Worm (Caenorhabditis elegans) whole organism, L4/young adult: ENCODE data around the gene C07E3.10.

Experiments
- W03F9.2 ChIP-seq: fragments of 150-350 bp; optimal IDR thresholded peaks from 2 replicates; lab custom pipeline; 2014; ENCODE audit warnings: missing biosample characterization, missing genetic modification characterization
- dao-5 ChIP-seq: sonication (generic microtip); optimal IDR thresholded peaks from 2 replicates; lab custom pipeline; 2016; ENCODE audit warnings: missing genotype, missing genetic modification characterization, moderate library complexity, missing compliant biosample characterization

DNA sequence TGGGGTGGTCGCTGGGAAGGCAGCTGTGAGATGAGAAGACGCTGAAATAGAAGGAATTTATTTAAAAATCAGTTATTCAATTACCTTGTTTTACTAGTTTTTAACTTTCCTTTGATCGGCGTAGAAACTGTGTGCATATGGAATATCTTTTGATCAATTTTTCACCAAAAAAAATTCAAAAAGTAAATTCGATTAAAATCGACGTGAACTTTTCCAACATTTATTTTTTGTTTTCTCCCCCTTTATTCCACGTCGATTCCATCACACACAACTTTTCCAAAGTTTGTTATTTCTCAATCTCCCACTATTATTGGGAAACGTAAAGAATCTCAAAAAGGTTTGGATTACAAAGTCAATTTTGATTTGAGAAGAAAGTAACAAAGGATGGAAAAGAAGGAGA, 14.3 kb downstream of the C07E3.10 start, which contains the start of gene C07E3.4:
- no peak for TF ChIP-seq W03F9.2 (tag; lab: Kevin White, UChicago)
- TF ChIP-seq dao-5 (tag; lab: Kevin White, UChicago): no peak
